Worm (Caenorhabditis elegans) whole organism, late embryonic: ENCODE results near the gene Y38E10A.33.
A peak's percentile ranks its signal among the peaks of the same experiment; 100 is the strongest.

Experiments
- C08G9.2 ChIP-seq: sonication (generic microtip); optimal IDR thresholded peaks from 2 replicates; lab custom pipeline; 2016; ENCODE audit warnings: mild to moderate bottlenecking, missing genetic modification characterization, moderate library complexity, missing compliant biosample characterization
- Y22D7AL.16 ChIP-seq: sonication (generic microtip); optimal IDR thresholded peaks from 2 replicates; lab custom pipeline; 2016; ENCODE audit warnings: missing genetic modification characterization, missing compliant biosample characterization
- ama-1 ChIP-seq: fragments of 150-350 bp; optimal IDR thresholded peaks from 2 replicates; lab custom pipeline; 2014
- ceh-19 ChIP-seq: fragments of 200-800 bp; sonication (Bioruptor generic); optimal IDR thresholded peaks from 2 replicates; lab custom pipeline; 2018; ENCODE audit warnings: mild to moderate bottlenecking, missing genetic modification characterization, missing compliant biosample characterization
- ceh-30 ChIP-seq: fragments of 150-350 bp; optimal IDR thresholded peaks from 2 replicates; lab custom pipeline; 2014; ENCODE audit warnings: missing biosample characterization, missing genetic modification characterization
- ceh-31 ChIP-seq: sonication (generic microtip); optimal IDR thresholded peaks from 2 replicates; lab custom pipeline; 2016; ENCODE audit warnings: missing genetic modification characterization, missing compliant biosample characterization
- ceh-34 ChIP-seq: sonication (generic microtip); optimal IDR thresholded peaks from 2 replicates; lab custom pipeline; 2016; ENCODE audit warnings: mild to moderate bottlenecking, missing genetic modification characterization, missing compliant biosample characterization
- che-1 ChIP-seq: sonication (generic microtip); optimal IDR thresholded peaks from 2 replicates; lab custom pipeline; 2016; ENCODE audit warnings: mild to moderate bottlenecking, missing genetic modification characterization, missing compliant biosample characterization
- dve-1 ChIP-seq: sonication (generic microtip); optimal IDR thresholded peaks from 2 replicates; lab custom pipeline; 2017; ENCODE audit warnings: antibody characterized with exemption, mild to moderate bottlenecking, missing genetic modification characterization, missing compliant biosample characterization
- fkh-6 ChIP-seq: sonication (generic microtip); optimal IDR thresholded peaks from 2 replicates; lab custom pipeline; 2016; ENCODE audit warnings: missing genetic modification characterization, missing compliant biosample characterization
- gmeb-2 ChIP-seq: sonication (generic microtip); optimal IDR thresholded peaks from 2 replicates; lab custom pipeline; 2016; ENCODE audit warnings: missing genetic modification characterization, inconsistent platforms, missing compliant biosample characterization
- hlh-30 ChIP-seq: sonication (generic microtip); optimal IDR thresholded peaks from 2 replicates; lab custom pipeline; 2017; ENCODE audit warnings: antibody characterized with exemption, missing genetic modification characterization, missing compliant biosample characterization; ENCODE audit not compliant: insufficient read depth
- hlh-8 ChIP-seq: sonication (generic microtip); optimal IDR thresholded peaks from 2 replicates; lab custom pipeline; 2016; ENCODE audit warnings: missing genotype, missing genetic modification characterization, missing compliant biosample characterization
- lim-6 ChIP-seq: sonication (generic microtip); optimal IDR thresholded peaks from 2 replicates; lab custom pipeline; 2016; ENCODE audit warnings: missing genetic modification characterization, missing compliant biosample characterization
- lin-11 ChIP-seq: fragments of 200-800 bp; sonication (Bioruptor generic); optimal IDR thresholded peaks from 2 replicates; lab custom pipeline; 2018; ENCODE audit warnings: mild to moderate bottlenecking, missing genetic modification characterization, missing compliant biosample characterization
- madf-2 ChIP-seq: sonication (generic microtip); optimal IDR thresholded peaks from 2 replicates; lab custom pipeline; 2017; ENCODE audit warnings: missing genetic modification characterization, missing compliant biosample characterization
- nfya-1 ChIP-seq: sonication (generic microtip); optimal IDR thresholded peaks from 2 replicates; lab custom pipeline; 2017; ENCODE audit warnings: missing genetic modification characterization, mild to moderate bottlenecking, missing compliant biosample characterization, antibody characterized with exemption, moderate library complexity
- npax-4 ChIP-seq: sonication (generic microtip); optimal IDR thresholded peaks from 2 replicates; lab custom pipeline; 2016; ENCODE audit warnings: missing genetic modification characterization, missing compliant biosample characterization
- odd-2 ChIP-seq: sonication (generic microtip); optimal IDR thresholded peaks from 2 replicates; lab custom pipeline; 2017; ENCODE audit warnings: antibody characterized with exemption, mild to moderate bottlenecking, missing genetic modification characterization, missing compliant biosample characterization
- pax-1 ChIP-seq: fragments of 150-350 bp; optimal IDR thresholded peaks from 2 replicates; lab custom pipeline; 2014; ENCODE audit warnings: missing biosample characterization, missing genetic modification characterization
- pros-1 ChIP-seq: fragments of 150-350 bp; optimal IDR thresholded peaks from 2 replicates; lab custom pipeline; 2014; ENCODE audit warnings: missing biosample characterization, missing genetic modification reagents, missing genetic modification characterization
- sdc-2 ChIP-seq: sonication (generic microtip); optimal IDR thresholded peaks from 2 replicates; lab custom pipeline; 2016; ENCODE audit warnings: missing genotype, missing genetic modification characterization, missing compliant biosample characterization
- sox-2 ChIP-seq: fragments of 200-800 bp; sonication (Bioruptor generic); IDR thresholded peaks from 2 replicates; pipeline ENCODE4 v1.3.6; 2022; ENCODE audit warnings: missing genetic modification reagents, missing genetic modification characterization, missing compliant biosample characterization
- sox-4 ChIP-seq: sonication (generic microtip); optimal IDR thresholded peaks from 2 replicates; lab custom pipeline; 2017; ENCODE audit warnings: mild to moderate bottlenecking, missing genetic modification characterization, inconsistent platforms, missing compliant biosample characterization
- ttx-3 ChIP-seq: sonication (generic microtip); optimal IDR thresholded peaks from 2 replicates; lab custom pipeline; 2016; ENCODE audit warnings: missing genetic modification reagents, missing genetic modification characterization, missing compliant biosample characterization
- unc-3 ChIP-seq, 2 experiments: fragments of 200-800 bp in 1 of 2; sonication (Bioruptor generic) in 1 of 2; sonication (generic microtip) in 1 of 2; conservative IDR thresholded peaks in 1 of 2; optimal IDR thresholded peaks in 1 of 2; 2 replicates each; pipeline versions ENCODE4 v1.3.6 to Lab custom; 2016 to 2022; ENCODE audit warnings: missing compliant biosample characterization in 2 of 2, missing genetic modification characterization in 2 of 2, missing genetic modification reagents in 1 of 2
- unc-42 ChIP-seq: sonication (generic microtip); optimal IDR thresholded peaks from 2 replicates; lab custom pipeline; 2016; ENCODE audit warnings: missing genotype, missing genetic modification characterization, missing compliant biosample characterization
- unc-86 ChIP-seq: sonication (generic microtip); optimal IDR thresholded peaks from 2 replicates; lab custom pipeline; 2016; ENCODE audit warnings: missing genetic modification characterization, missing compliant biosample characterization
- zip-5 ChIP-seq: sonication (generic microtip); optimal IDR thresholded peaks from 2 replicates; lab custom pipeline; 2016; ENCODE audit warnings: missing genetic modification characterization, missing compliant biosample characterization

Gene Y38E10A.33

ce11 chrII:12640370-12640769, 39.1 kb downstream of the Y38E10A.33 start, which contains the start of gene nhr-235:
TSS of gene nhr-235 (plus strand) at chrII:12640670.
- TF ChIP-seq ceh-34 (tag; lab: Kevin White, UChicago) (no peak), zip-5 (no peak), ceh-30 (tag; lab: Kevin White, UChicago) (no peak), Y22D7AL.16 (tag; lab: Kevin White, UChicago) (no peak), sox-2 (GFP tag; lab: Robert Waterston, UW) (no peak), sox-4 (no peak), odd-2 (no peak), lin-11 (tag; lab: Kevin White, UChicago) (no peak), che-1 (no peak), nfya-1 (tag; lab: Kevin White, UChicago) (no peak), npax-4 (tag; lab: Kevin White, UChicago) (no peak), madf-2 (tag; lab: Kevin White, UChicago) (no peak), ttx-3 (no peak), unc-42 (tag; lab: Kevin White, UChicago) (no peak), fkh-6 (tag; lab: Kevin White, UChicago) (no peak), hlh-8 (tag; lab: Kevin White, UChicago) (no peak), lim-6 (tag; lab: Kevin White, UChicago) (no peak), ceh-19 (GFP tag; lab: Kevin White, UChicago) (no peak)
- TF ChIP-seq, all 69 proteins: peak for 0

DNA sequence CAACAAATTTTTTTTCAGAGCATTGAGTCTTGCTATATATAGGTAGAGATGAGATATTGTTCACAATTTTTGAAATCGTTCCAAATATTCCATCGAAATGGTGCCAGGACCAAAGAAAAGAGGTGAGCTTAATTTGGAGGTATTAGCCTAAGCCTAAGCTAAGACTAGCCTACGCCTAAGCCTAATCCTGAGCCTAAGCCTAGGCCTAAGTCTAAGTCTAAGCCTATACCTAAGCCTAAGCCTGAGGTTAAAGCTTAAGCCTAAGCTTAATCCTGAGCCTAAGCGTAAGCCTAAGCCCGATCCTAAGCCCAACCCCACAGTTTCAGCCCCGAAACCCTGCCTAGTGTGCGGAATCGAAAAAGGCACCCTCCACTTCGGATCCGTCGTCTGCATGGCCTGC, 42.8 kb downstream of the Y38E10A.33 start, which contains the start of gene nhr-234:
Gene nhr-234 (plus strand): TSS at position 77 of the 400 bp plus-strand sequence.
- TF ChIP-seq ceh-31 (no peak), dve-1 (peak; percentile 68), ama-1 (no peak), ceh-34 (tag; lab: Kevin White, UChicago) (no peak)

- TF ChIP-seq C08G9.2 (tag; lab: Kevin White, UChicago) = no peak
- no peak for TF ChIP-seq lin-11 (tag; lab: Kevin White, UChicago)
Measured at ce11 chrII:12634749-12635318, 44.6 kb downstream of the Y38E10A.33 start, which contains the start of gene Y38E10A.17. TSS of gene Y38E10A.17 (minus strand) at chrII:12634799.

DNA sequence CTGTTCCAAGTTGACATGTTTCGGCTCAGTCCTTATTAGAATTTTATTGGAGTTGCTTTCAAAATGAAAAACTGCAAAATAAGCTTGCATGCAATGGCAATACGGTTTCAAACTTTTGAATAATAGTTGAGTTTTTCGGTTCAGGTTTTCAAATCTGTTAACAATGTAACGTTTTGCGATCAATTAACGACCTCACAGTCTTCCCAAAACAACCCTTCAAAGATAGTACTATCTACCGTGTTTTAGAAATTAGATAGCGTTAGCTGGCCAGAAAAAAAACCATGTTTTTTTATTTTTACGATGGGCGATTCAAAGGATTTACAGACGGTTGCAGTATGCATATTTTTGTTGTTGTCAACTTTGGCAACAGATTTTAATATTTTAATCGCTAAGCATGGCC, 48.6 kb downstream of the Y38E10A.33 start, which contains the start of gene Y38E10A.34:
Gene Y38E10A.34 (plus strand): TSS at position 301 of the 400 bp plus-strand sequence.
- TF ChIP-seq gmeb-2 = no peak
- no peak for TF ChIP-seq npax-4 (tag; lab: Kevin White, UChicago)
- no peak for TF ChIP-seq sdc-2
- no peak for TF ChIP-seq hlh-30 (tag; lab: Kevin White, UChicago)
- no peak for TF ChIP-seq pros-1
- no peak for TF ChIP-seq C08G9.2 (tag; lab: Kevin White, UChicago)
- TF ChIP-seq unc-3 (GFP tag; conservative IDR thresholded peaks at IDR 0.05; lab: Robert Waterston, UW) = no peak
- TF ChIP-seq unc-3 (tag; optimal IDR thresholded peaks at IDR 0.05; lab: Kevin White, UChicago) = no peak
- no peak for TF ChIP-seq zip-5
- no peak for TF ChIP-seq pax-1 (tag; lab: Kevin White, UChicago)
- no peak for TF ChIP-seq unc-86 (tag; lab: Kevin White, UChicago)
